Worm (Caenorhabditis elegans) whole organism, L4 larva: ENCODE data around the gene emb-30.
A peak's percentile ranks its signal among the peaks of the same experiment; 100 is the strongest.

Source experiments
- F10B5.3 ChIP-seq: sonication (generic microtip); optimal IDR thresholded peaks from 2 replicates; lab custom pipeline; 2016; ENCODE audit warnings: mild to moderate bottlenecking, missing genetic modification characterization, missing compliant biosample characterization
- F37D6.2 ChIP-seq: sonication (generic microtip); optimal IDR thresholded peaks from 2 replicates; lab custom pipeline; 2016; ENCODE audit warnings: mild to moderate bottlenecking, missing genetic modification characterization, missing compliant biosample characterization
- F49E8.2 ChIP-seq: sonication (generic microtip); optimal IDR thresholded peaks from 2 replicates; lab custom pipeline; 2016; ENCODE audit warnings: missing compliant biosample characterization, mild to moderate bottlenecking, missing genetic modification characterization, borderline replicate concordance
- T20F7.1 ChIP-seq: fragments of 200-800 bp; sonication (Bioruptor generic); optimal IDR thresholded peaks from 2 replicates; lab custom pipeline; 2018; ENCODE audit warnings: mild to moderate bottlenecking, missing genetic modification characterization, missing compliant biosample characterization
- Y105C5A.15 ChIP-seq: fragments of 200-800 bp; sonication (Bioruptor generic); IDR thresholded peaks from 2 replicates; pipeline ENCODE4 v1.3.6; 2022; ENCODE audit warnings: missing genetic modification characterization, missing compliant biosample characterization
- Y75B8A.6 ChIP-seq: fragments of 200-800 bp; sonication (Bioruptor generic); IDR thresholded peaks from 2 replicates; pipeline ENCODE4 v1.3.6; 2022; ENCODE audit warnings: missing genetic modification reagents, missing genetic modification characterization, missing compliant biosample characterization
- ZK337.2 ChIP-seq: fragments of 200-800 bp; sonication (Bioruptor generic); IDR thresholded peaks from 2 replicates; pipeline ENCODE4 v1.3.6; 2022; ENCODE audit warnings: missing genetic modification reagents, missing genetic modification characterization, missing compliant biosample characterization
- aha-1 ChIP-seq: fragments of 150-350 bp; peaks from one replicate; lab custom pipeline; 2014; ENCODE audit warnings: missing biosample characterization, missing genetic modification characterization
- aly-2 ChIP-seq: sonication (generic microtip); optimal IDR thresholded peaks from 2 replicates; lab custom pipeline; 2018; ENCODE audit warnings: missing biosample characterization, missing genetic modification characterization
- ama-1 ChIP-seq: fragments of 150-350 bp; optimal IDR thresholded peaks from 2 replicates; lab custom pipeline; 2014; ENCODE audit warnings: inconsistent platforms, mixed read lengths
- ceh-32 ChIP-seq: sonication (generic microtip); optimal IDR thresholded peaks from 2 replicates; lab custom pipeline; 2016; ENCODE audit warnings: mild to moderate bottlenecking, missing genetic modification characterization, missing compliant biosample characterization; ENCODE audit not compliant: poor library complexity
- ceh-44 ChIP-seq: fragments of 200-800 bp; sonication (Bioruptor generic); IDR thresholded peaks from 2 replicates; pipeline ENCODE4 v1.3.6; 2022; ENCODE audit warnings: missing genetic modification reagents, missing genetic modification characterization, missing compliant biosample characterization
- ceh-62 ChIP-seq: sonication (generic microtip); optimal IDR thresholded peaks from 2 replicates; lab custom pipeline; 2017; ENCODE audit warnings: missing biosample characterization, missing genetic modification characterization
- ceh-82 ChIP-seq: sonication (generic microtip); optimal IDR thresholded peaks from 2 replicates; lab custom pipeline; 2017; ENCODE audit warnings: missing biosample characterization, missing genetic modification characterization
- ces-1 ChIP-seq: fragments of 150-350 bp; sonication (generic microtip); optimal IDR thresholded peaks from 4 replicates; lab custom pipeline; 2014; ENCODE audit warnings: missing biosample characterization, missing genetic modification reagents, missing genetic modification characterization
- daf-16 ChIP-seq, 3 experiments: sonication (generic microtip); optimal IDR thresholded peaks; 2 replicates each; lab custom pipeline; 2016 to 2017; ENCODE audit warnings: missing genetic modification characterization in 3 of 3, missing genetic modification reagents in 3 of 3, mild to moderate bottlenecking in 2 of 3, missing compliant biosample characterization in 2 of 3, missing biosample characterization in 1 of 3, moderate library complexity in 1 of 3
- dmd-6 ChIP-seq: fragments of 200-800 bp; sonication (Bioruptor generic); IDR thresholded peaks from 2 replicates; pipeline ENCODE4 v1.3.6; 2022; ENCODE audit warnings: missing genetic modification reagents, missing genetic modification characterization, missing compliant biosample characterization
- dmd-8 ChIP-seq: fragments of 200-800 bp; sonication (Bioruptor generic); IDR thresholded peaks from 2 replicates; pipeline ENCODE4 v1.3.6; 2022; ENCODE audit warnings: missing genetic modification characterization, missing compliant biosample characterization
- dmd-9 ChIP-seq: fragments of 200-800 bp; sonication (Bioruptor generic); IDR thresholded peaks from 2 replicates; pipeline ENCODE4 v1.3.6; 2022; ENCODE audit warnings: missing genetic modification reagents, missing genetic modification characterization, missing compliant biosample characterization
- duxl-1 ChIP-seq: sonication (generic microtip); optimal IDR thresholded peaks from 2 replicates; lab custom pipeline; 2016; ENCODE audit warnings: mild to moderate bottlenecking, missing genetic modification characterization, moderate library complexity, missing compliant biosample characterization; ENCODE audit not compliant: poor library complexity
- egl-27 ChIP-seq: sonication (generic microtip); optimal IDR thresholded peaks from 3 replicates; lab custom pipeline; 2017; ENCODE audit warnings: missing biosample characterization, missing genetic modification reagents, missing genetic modification characterization
- fkh-10 ChIP-seq: fragments of 150-350 bp; optimal IDR thresholded peaks from 2 replicates; lab custom pipeline; 2014; ENCODE audit warnings: missing biosample characterization, missing genetic modification reagents, missing genetic modification characterization
- fos-1 ChIP-seq: fragments of 150-350 bp; optimal IDR thresholded peaks from 2 replicates; lab custom pipeline; 2014; ENCODE audit warnings: missing biosample characterization, missing genetic modification characterization
- hlh-30 ChIP-seq: sonication (generic microtip); optimal IDR thresholded peaks from 2 replicates; lab custom pipeline; 2017; ENCODE audit warnings: antibody characterized with exemption, mild to moderate bottlenecking, missing genetic modification characterization, missing compliant biosample characterization; ENCODE audit not compliant: insufficient read depth
- lin-1 ChIP-seq: fragments of 200-800 bp; sonication (Bioruptor generic); IDR thresholded peaks from 2 replicates; pipeline ENCODE4 v1.3.6; 2022; ENCODE audit warnings: missing genetic modification reagents, missing genetic modification characterization, missing compliant biosample characterization
- lin-15B ChIP-seq: fragments of 150-350 bp; sonication (generic microtip); optimal IDR thresholded peaks from 3 replicates; lab custom pipeline; 2014; ENCODE audit warnings: missing biosample characterization, missing genetic modification characterization
- lin-38 ChIP-seq: fragments of 200-800 bp; sonication (Bioruptor generic); IDR thresholded peaks from 2 replicates; pipeline ENCODE4 v1.3.6; 2022; ENCODE audit warnings: missing genetic modification reagents, missing genetic modification characterization, missing compliant biosample characterization
- lin-39 ChIP-seq: fragments of 150-350 bp; optimal IDR thresholded peaks from 2 replicates; lab custom pipeline; 2014; ENCODE audit warnings: missing biosample characterization, missing genetic modification reagents, missing genetic modification characterization
- lir-3 ChIP-seq: sonication (generic microtip); optimal IDR thresholded peaks from 2 replicates; lab custom pipeline; 2016; ENCODE audit warnings: mild to moderate bottlenecking, missing genetic modification characterization, missing compliant biosample characterization
- lsy-2 ChIP-seq, 2 experiments: fragments of 150-350 bp in 1 of 2; sonication (generic microtip) in 1 of 2; optimal IDR thresholded peaks; 2 replicates each; lab custom pipeline; 2014 to 2017; ENCODE audit warnings: missing biosample characterization in 2 of 2, missing genetic modification characterization in 2 of 2
- madf-5 ChIP-seq, 2 experiments: fragments of 200-800 bp; sonication (Bioruptor generic); IDR thresholded peaks; 2 replicates each; pipeline ENCODE4 v1.3.6; 2022; ENCODE audit warnings: missing compliant biosample characterization in 2 of 2, missing genetic modification characterization in 2 of 2
- madf-9 ChIP-seq: fragments of 200-800 bp; sonication (Bioruptor generic); conservative IDR thresholded peaks from 2 replicates; pipeline ENCODE4 v1.3.6; 2022; ENCODE audit warnings: missing genetic modification reagents, missing genetic modification characterization, missing compliant biosample characterization
- mdl-1 ChIP-seq, 2 experiments: fragments of 150-350 bp in 1 of 2; sonication (generic microtip) in 1 of 2; optimal IDR thresholded peaks; 2 replicates each; lab custom pipeline; 2014 to 2017; ENCODE audit warnings: missing biosample characterization in 2 of 2, missing genetic modification characterization in 2 of 2
- mes-2 ChIP-seq: sonication (generic microtip); optimal IDR thresholded peaks from 2 replicates; lab custom pipeline; 2016; ENCODE audit warnings: missing genotype, mild to moderate bottlenecking, missing genetic modification characterization, missing compliant biosample characterization; ENCODE audit not compliant: poor library complexity, severe bottlenecking
- nhr-10 ChIP-seq: fragments of 150-350 bp; optimal IDR thresholded peaks from 2 replicates; lab custom pipeline; 2014; ENCODE audit warnings: missing biosample characterization, missing genetic modification characterization
- nhr-11 ChIP-seq: fragments of 150-350 bp; optimal IDR thresholded peaks from 2 replicates; lab custom pipeline; 2014; ENCODE audit warnings: missing biosample characterization, missing genetic modification characterization
- nhr-111 ChIP-seq: fragments of 200-800 bp; sonication (Bioruptor generic); optimal IDR thresholded peaks from 2 replicates; lab custom pipeline; 2018; ENCODE audit warnings: mild to moderate bottlenecking, missing genetic modification characterization, missing compliant biosample characterization
- nhr-28 ChIP-seq: fragments of 150-350 bp; optimal IDR thresholded peaks from 2 replicates; lab custom pipeline; 2014; ENCODE audit warnings: missing biosample characterization, missing genetic modification characterization
- nhr-41 ChIP-seq: fragments of 200-800 bp; sonication (Bioruptor generic); IDR thresholded peaks from 2 replicates; pipeline ENCODE4 v1.3.6; 2022; ENCODE audit warnings: missing genetic modification reagents, missing genetic modification characterization, missing compliant biosample characterization
- nhr-76 ChIP-seq: fragments of 150-350 bp; optimal IDR thresholded peaks from 2 replicates; lab custom pipeline; 2014; ENCODE audit warnings: missing biosample characterization, missing genetic modification characterization
- nhr-77 ChIP-seq: fragments of 150-350 bp; optimal IDR thresholded peaks from 2 replicates; lab custom pipeline; 2014; ENCODE audit warnings: missing biosample characterization, missing genetic modification characterization
- pqm-1 ChIP-seq: sonication (generic microtip); optimal IDR thresholded peaks from 2 replicates; lab custom pipeline; 2017; ENCODE audit warnings: missing biosample characterization, missing genetic modification characterization
- saeg-2 ChIP-seq: fragments of 200-800 bp; sonication (Bioruptor generic); IDR thresholded peaks from 2 replicates; pipeline ENCODE4 v1.3.6; 2022; ENCODE audit warnings: missing genetic modification reagents, missing genetic modification characterization, missing compliant biosample characterization
- sdz-12 ChIP-seq: fragments of 200-800 bp; sonication (Bioruptor generic); optimal IDR thresholded peaks from 2 replicates; lab custom pipeline; 2018; ENCODE audit warnings: mild to moderate bottlenecking, missing genetic modification characterization, missing compliant biosample characterization
- set-16 ChIP-seq: fragments of 200-800 bp; sonication (Bioruptor generic); IDR thresholded peaks from 2 replicates; pipeline ENCODE4 v1.3.6; 2022; ENCODE audit warnings: missing genetic modification reagents, missing genetic modification characterization, missing compliant biosample characterization
- skn-1 ChIP-seq: fragments of 150-350 bp; optimal IDR thresholded peaks from 2 replicates; lab custom pipeline; 2014; ENCODE audit warnings: missing biosample characterization, missing genetic modification characterization
- snpc-1.2 ChIP-seq: fragments of 200-800 bp; sonication (Bioruptor generic); IDR thresholded peaks from 2 replicates; pipeline ENCODE4 v1.3.6; 2022; ENCODE audit warnings: missing genetic modification reagents, missing genetic modification characterization, missing compliant biosample characterization
- snpc-4 ChIP-seq: fragments of 150-350 bp; optimal IDR thresholded peaks from 2 replicates; lab custom pipeline; 2014; ENCODE audit warnings: missing biosample characterization, missing genetic modification characterization
- tra-1 ChIP-seq: fragments of 200-800 bp; sonication (Bioruptor generic); IDR thresholded peaks from 2 replicates; pipeline ENCODE4 v1.3.6; 2022; ENCODE audit warnings: missing genetic modification reagents, missing genetic modification characterization, missing compliant biosample characterization
- unc-130 ChIP-seq: sonication (generic microtip); optimal IDR thresholded peaks from 2 replicates; lab custom pipeline; 2016; ENCODE audit warnings: missing genetic modification reagents, missing genetic modification characterization, missing compliant biosample characterization
- zfp-2 ChIP-seq: sonication (generic microtip); optimal IDR thresholded peaks from 2 replicates; lab custom pipeline; 2016; ENCODE audit warnings: mild to moderate bottlenecking, missing genetic modification characterization, missing compliant biosample characterization
- zip-11 ChIP-seq: fragments of 200-800 bp; sonication (Bioruptor generic); IDR thresholded peaks from 2 replicates; pipeline ENCODE4 v1.3.6; 2022; ENCODE audit warnings: missing genetic modification characterization, missing compliant biosample characterization

Gene emb-30

DNA sequence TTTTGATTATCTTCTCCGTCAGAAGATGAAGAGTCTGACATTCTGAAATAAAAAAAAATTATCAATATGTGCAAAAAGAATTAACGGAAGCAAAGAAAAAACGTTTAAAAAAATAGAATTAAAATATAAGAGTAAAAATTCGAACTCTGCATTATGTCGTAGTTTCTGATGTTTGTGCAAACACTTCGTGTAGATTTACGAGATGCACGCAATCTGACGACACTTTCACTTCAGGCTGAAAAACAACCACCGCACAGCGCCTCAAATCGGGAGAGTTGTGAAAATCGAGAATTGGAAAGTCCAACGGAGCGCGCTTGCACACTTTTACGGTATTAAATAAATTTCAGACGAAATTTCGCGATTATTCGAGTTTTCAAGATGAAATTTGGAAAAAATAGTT is 34.7 kb downstream of the emb-30 start, which contains the start of gene T26G10.1:
T26G10.1 (minus strand) TSS at position 42 of the 400 bp plus-strand sequence.
- TF ChIP-seq mes-2 (tag; lab: Kevin White, UChicago), result peak; percentile 85
- TF ChIP-seq lin-39 (tag; lab: Kevin White, UChicago), result no peak
- no peak for TF ChIP-seq skn-1 (tag; lab: Kevin White, UChicago)
- TF ChIP-seq saeg-2 (GFP tag; lab: Robert Waterston, UW), result no peak
- TF ChIP-seq set-16, result no peak
- peak; percentile 95 for TF ChIP-seq lin-38
- 0 out of 2 replicates have a peak, but pooled peaks have one; percentile 59 for TF ChIP-seq dmd-9
- no peak for TF ChIP-seq Y105C5A.15
- TF ChIP-seq nhr-111, result no peak
- peak; percentile 3 for TF ChIP-seq F37D6.2
- peak in 1 of 2 experiments; percentile 85 for TF ChIP-seq lsy-2 (tag; optimal IDR thresholded peaks at IDR 0.05; lab: Kevin White, UChicago)
- 0 out of 2 replicates have a peak, but pooled peaks have one; percentile 42 for TF ChIP-seq madf-9
- TF ChIP-seq zfp-2 (tag; lab: Kevin White, UChicago), result no peak
- TF ChIP-seq mdl-1 (tag; optimal IDR thresholded peaks at IDR 0.05; lab: Kevin White, UChicago), result no peak
- TF ChIP-seq dmd-8 (GFP tag; lab: Robert Waterston, UW), result no peak
- TF ChIP-seq fkh-10 (GFP tag; lab: Kevin White, UChicago), result no peak
- TF ChIP-seq ceh-32 (tag; lab: Kevin White, UChicago), result no peak
- peak; percentile 34 for TF ChIP-seq hlh-30 (tag; lab: Kevin White, UChicago)
- no peak for TF ChIP-seq zip-11
- no peak for TF ChIP-seq sdz-12 (GFP tag; lab: Kevin White, UChicago)
- TF ChIP-seq nhr-10 (tag; lab: Kevin White, UChicago), result no peak
- no peak for TF ChIP-seq daf-16 (GFP tag; optimal IDR thresholded peaks at IDR 0.05; lab: Kevin White, UChicago)
- TF ChIP-seq daf-16 (tag; optimal IDR thresholded peaks at IDR 0.05; lab: Kevin White, UChicago), result no peak
- TF ChIP-seq ZK337.2 (GFP tag; lab: Robert Waterston, UW), result no peak
- TF ChIP-seq egl-27, result no peak
- peak; percentile 42 for TF ChIP-seq unc-130 (GFP tag; lab: Kevin White, UChicago)
- no peak for TF ChIP-seq snpc-4 (tag; lab: Kevin White, UChicago)
- TF ChIP-seq ces-1 (GFP tag; lab: Kevin White, UChicago), result no peak
- TF ChIP-seq madf-5 (GFP tag; IDR thresholded peaks at IDR 0.05; lab: Robert Waterston, UW), result no peak
- TF ChIP-seq nhr-28, result peak; percentile 43
- no peak for TF ChIP-seq ceh-82 (tag; lab: Kevin White, UChicago)
- no peak for TF ChIP-seq ceh-62 (tag; lab: Kevin White, UChicago)
- TF ChIP-seq ceh-44 (GFP tag; lab: Robert Waterston, UW), result peak; percentile 71; the same call in 1 of the 2 replicates
- TF ChIP-seq lir-3 (tag; lab: Kevin White, UChicago), result no peak
- TF ChIP-seq aly-2 (tag; lab: Kevin White, UChicago), result no peak
- TF ChIP-seq lin-1 (GFP tag; lab: Robert Waterston, UW), result no peak
- peak; percentile 13 for TF ChIP-seq F49E8.2 (tag; lab: Kevin White, UChicago)
- TF ChIP-seq nhr-41 (GFP tag; lab: Robert Waterston, UW), result no peak
- peak; percentile 73 for TF ChIP-seq T20F7.1 (GFP tag; lab: Kevin White, UChicago)
- no peak for TF ChIP-seq F10B5.3 (tag; lab: Kevin White, UChicago)
- TF ChIP-seq snpc-1.2 (GFP tag; lab: Robert Waterston, UW), result no peak
- peak; percentile 88 for TF ChIP-seq aha-1
- no peak for TF ChIP-seq Y75B8A.6 (GFP tag; lab: Robert Waterston, UW)
- peak; percentile 59 for TF ChIP-seq duxl-1 (tag; lab: Kevin White, UChicago)
- no peak for TF ChIP-seq pqm-1 (tag; lab: Kevin White, UChicago)
- no peak for TF ChIP-seq fos-1 (tag; lab: Kevin White, UChicago)
- TF ChIP-seq dmd-6 (GFP tag; lab: Robert Waterston, UW), result peak; percentile 76
- TF ChIP-seq ama-1 (lab: Kevin White, UChicago), result no peak
- no peak for TF ChIP-seq nhr-77 (tag; lab: Kevin White, UChicago)
- no peak for TF ChIP-seq nhr-11
- peak; percentile 55 for TF ChIP-seq lin-15B (tag; lab: Kevin White, UChicago)
- TF ChIP-seq nhr-76 (tag; lab: Kevin White, UChicago), result no peak
- no peak for TF ChIP-seq tra-1
